Fruit fly (Drosophila melanogaster) whole organism, embryonic: Measurements from ENCODE around the gene CG17343.

Source experiments
- B-H1 ChIP-seq: fragments of 200-800 bp; sonication (Bioruptor generic); IDR thresholded peaks from 3 replicates; pipeline ENCODE4 v1.3.6; 2022; ENCODE audit warnings: missing biosample characterization, missing genetic modification characterization
- Bgb ChIP-seq: fragments of 200-800 bp; sonication (Bioruptor generic); IDR thresholded peaks from 2 replicates; pipeline ENCODE4 v1.3.6; 2022; ENCODE audit warnings: missing biosample characterization, missing genetic modification characterization; ENCODE audit not compliant: partially characterized antibody
- CG10147 ChIP-seq: fragments of 200-800 bp; sonication (Bioruptor generic); optimal IDR thresholded peaks from 2 replicates; lab custom pipeline; 2019; ENCODE audit warnings: missing biosample characterization, mild to moderate bottlenecking, missing genetic modification characterization, moderate library complexity
- CG11456 ChIP-seq: fragments of 200-800 bp; sonication (Bioruptor generic); IDR thresholded peaks from 3 replicates; pipeline ENCODE4 v1.3.6; 2022; ENCODE audit warnings: missing biosample characterization, missing genetic modification characterization
- CG11723 ChIP-seq: fragments of 200-800 bp; sonication (Bioruptor generic); optimal IDR thresholded peaks from 2 replicates; lab custom pipeline; 2017; ENCODE audit warnings: missing biosample characterization, mild to moderate bottlenecking, missing genetic modification characterization
- CG12942 ChIP-seq: fragments of 200-800 bp; sonication (Bioruptor generic); optimal IDR thresholded peaks from 3 replicates; lab custom pipeline; 2016; ENCODE audit warnings: missing biosample characterization, missing genetic modification characterization
- CG13287 ChIP-seq: fragments of 200-800 bp; sonication (Bioruptor generic); IDR thresholded peaks from 2 replicates; pipeline ENCODE4 v1.3.6; 2022; ENCODE audit warnings: missing biosample characterization, missing genetic modification characterization; ENCODE audit not compliant: partially characterized antibody
- CG14710 ChIP-seq: fragments of 200-800 bp; sonication (Bioruptor generic); optimal IDR thresholded peaks from 3 replicates; lab custom pipeline; 2019; ENCODE audit warnings: missing biosample characterization, mild to moderate bottlenecking, missing genetic modification characterization, moderate library complexity
- CG16815 ChIP-seq: fragments of 200-800 bp; sonication (Bioruptor generic); optimal IDR thresholded peaks from 3 replicates; lab custom pipeline; 2017; ENCODE audit warnings: missing biosample characterization, mild to moderate bottlenecking, missing genetic modification characterization
- CG17385 ChIP-seq: fragments of 200-800 bp; sonication (Bioruptor generic); optimal IDR thresholded peaks from 3 replicates; lab custom pipeline; 2018; ENCODE audit warnings: missing biosample characterization, mild to moderate bottlenecking, missing genetic modification characterization
- CG17568 ChIP-seq: fragments of 200-800 bp; sonication (Bioruptor generic); optimal IDR thresholded peaks from 2 replicates; lab custom pipeline; 2018; ENCODE audit warnings: missing biosample characterization, mild to moderate bottlenecking, missing genetic modification characterization, moderate library complexity
- CG1792 ChIP-seq: fragments of 200-800 bp; sonication (Bioruptor generic); optimal IDR thresholded peaks from 2 replicates; lab custom pipeline; 2016; ENCODE audit warnings: missing biosample characterization, missing genetic modification characterization
- CG18262 ChIP-seq: fragments of 200-800 bp; optimal IDR thresholded peaks from 3 replicates; lab custom pipeline; 2019; ENCODE audit warnings: missing biosample characterization, mild to moderate bottlenecking, missing genetic modification characterization, moderate library complexity
- CG2712 ChIP-seq: fragments of 200-800 bp; optimal IDR thresholded peaks from 3 replicates; lab custom pipeline; 2019; ENCODE audit warnings: missing biosample characterization, mild to moderate bottlenecking, missing genetic modification characterization, moderate library complexity
- CG30403 ChIP-seq: fragments of 200-800 bp; sonication (Bioruptor generic); optimal IDR thresholded peaks from 3 replicates; lab custom pipeline; 2016; ENCODE audit warnings: missing biosample characterization, missing genetic modification characterization
- CG31224 ChIP-seq: fragments of 200-800 bp; sonication (Bioruptor generic); IDR thresholded peaks from 2 replicates; pipeline ENCODE4 v1.3.6; 2022; ENCODE audit warnings: missing biosample characterization, missing genetic modification characterization
- CG3847 ChIP-seq: fragments of 200-800 bp; sonication (Bioruptor generic); IDR thresholded peaks from 2 replicates; pipeline ENCODE4 v1.3.6; 2022; ENCODE audit warnings: missing biosample characterization, missing genetic modification characterization
- CG4730 ChIP-seq: fragments of 200-800 bp; sonication (Bioruptor generic); IDR thresholded peaks from 2 replicates; pipeline ENCODE4 v1.3.6; 2022; ENCODE audit warnings: missing biosample characterization, missing genetic modification characterization
- CG6654 ChIP-seq: fragments of 200-800 bp; sonication (Bioruptor generic); optimal IDR thresholded peaks from 2 replicates; lab custom pipeline; 2017; ENCODE audit warnings: missing biosample characterization, mild to moderate bottlenecking, missing genetic modification characterization
- CG8924 ChIP-seq: fragments of 200-800 bp; optimal IDR thresholded peaks from 3 replicates; lab custom pipeline; 2019; ENCODE audit warnings: missing biosample characterization, mild to moderate bottlenecking, missing genetic modification characterization, moderate library complexity
- CG9215 ChIP-seq: fragments of 200-800 bp; sonication (Bioruptor generic); IDR thresholded peaks from 2 replicates; pipeline ENCODE4 v1.3.6; 2022; ENCODE audit warnings: missing biosample characterization, missing genetic modification characterization
- CrebB ChIP-seq: fragments of 200-800 bp; sonication (Bioruptor generic); optimal IDR thresholded peaks from 3 replicates; lab custom pipeline; 2018; ENCODE audit warnings: missing biosample characterization, mild to moderate bottlenecking, missing genetic modification characterization
- Hmr ChIP-seq: fragments of 200-800 bp; sonication (Bioruptor generic); optimal IDR thresholded peaks from 3 replicates; lab custom pipeline; 2017; ENCODE audit warnings: mild to moderate bottlenecking, missing biosample characterization, missing genetic modification reagents, missing genetic modification characterization
- MBD-R2 ChIP-seq: fragments of 200-800 bp; sonication (Bioruptor generic); IDR thresholded peaks from 2 replicates; pipeline ENCODE4 v1.3.6; 2022; ENCODE audit warnings: missing biosample characterization, missing genetic modification characterization
- MESR4 ChIP-seq: fragments of 200-800 bp; sonication (Bioruptor generic); optimal IDR thresholded peaks from 2 replicates; lab custom pipeline; 2018; ENCODE audit warnings: missing biosample characterization, mild to moderate bottlenecking, missing genetic modification characterization, moderate library complexity
- Mad ChIP-seq: fragments of 200-800 bp; sonication (Bioruptor generic); optimal IDR thresholded peaks from 2 replicates; lab custom pipeline; 2016; ENCODE audit warnings: missing biosample characterization, missing genetic modification characterization
- Mrtf ChIP-seq: fragments of 200-800 bp; sonication (Bioruptor generic); IDR thresholded peaks from 3 replicates; pipeline ENCODE4 v1.3.6; 2022; ENCODE audit warnings: missing biosample characterization, missing genetic modification characterization
- Myb ChIP-seq: fragments of 200-800 bp; sonication (Bioruptor generic); optimal IDR thresholded peaks from 2 replicates; lab custom pipeline; 2016; ENCODE audit warnings: missing biosample characterization, missing genetic modification characterization
- NC2α ChIP-seq: fragments of 200-800 bp; sonication (Bioruptor generic); optimal IDR thresholded peaks from 2 replicates; lab custom pipeline; 2016; ENCODE audit warnings: missing biosample characterization, missing genetic modification characterization
- Opbp ChIP-seq: fragments of 200-800 bp; sonication (Bioruptor generic); IDR thresholded peaks from 3 replicates; pipeline ENCODE4 v1.3.6; 2022; ENCODE audit warnings: missing biosample characterization, missing genetic modification characterization; ENCODE audit not compliant: partially characterized antibody
- Rx ChIP-seq: fragments of 200-800 bp; sonication (Bioruptor generic); IDR thresholded peaks from 2 replicates; pipeline ENCODE4 v1.3.6; 2022; ENCODE audit warnings: missing biosample characterization, missing genetic modification characterization
- Sox100B ChIP-seq: fragments of 200-800 bp; sonication (Bioruptor generic); optimal IDR thresholded peaks from 3 replicates; lab custom pipeline; 2018; ENCODE audit warnings: missing biosample characterization, mild to moderate bottlenecking, missing genetic modification characterization
- abd-A ChIP-seq: fragments of 200-800 bp; sonication (Bioruptor generic); optimal IDR thresholded peaks from 3 replicates; lab custom pipeline; 2019; ENCODE audit warnings: missing biosample characterization, mild to moderate bottlenecking, missing genetic modification characterization, moderate library complexity
- al ChIP-seq: fragments of 200-800 bp; sonication (Bioruptor generic); IDR thresholded peaks from 2 replicates; pipeline ENCODE4 v1.3.6; 2022; ENCODE audit warnings: missing biosample characterization, missing genetic modification characterization
- chinmo ChIP-seq: fragments of 200-800 bp; sonication (Bioruptor generic); IDR thresholded peaks from 4 replicates; pipeline ENCODE4 v1.3.6; 2022; ENCODE audit warnings: missing biosample characterization, missing genetic modification characterization; ENCODE audit not compliant: partially characterized antibody
- crp ChIP-seq, 2 experiments: fragments of 200-800 bp; sonication (Bioruptor generic); optimal IDR thresholded peaks; 2 replicates in 1 of 2; 3 replicates in 1 of 2; lab custom pipeline; 2017; ENCODE audit warnings: missing biosample characterization in 2 of 2, missing genetic modification characterization in 2 of 2, mild to moderate bottlenecking in 1 of 2, moderate library complexity in 1 of 2
- eve ChIP-seq, 2 experiments: fragments of >200 bp; optimal IDR thresholded peaks; 2 replicates each; lab custom pipeline; 2017; ENCODE audit warnings: missing biosample characterization in 2 of 2, missing genetic modification characterization in 2 of 2
- fru ChIP-seq: fragments of >200 bp; optimal IDR thresholded peaks from 2 replicates; lab custom pipeline; 2017
- gcm ChIP-seq: fragments of 200-800 bp; sonication (Bioruptor generic); optimal IDR thresholded peaks from 2 replicates; lab custom pipeline; 2019; ENCODE audit warnings: missing biosample characterization, mild to moderate bottlenecking, missing genetic modification characterization, moderate library complexity
- gfzf ChIP-seq: fragments of 200-800 bp; sonication (Bioruptor generic); optimal IDR thresholded peaks from 2 replicates; lab custom pipeline; 2016; ENCODE audit warnings: missing biosample characterization, mild to moderate bottlenecking, missing genetic modification characterization, moderate library complexity
- ham ChIP-seq: fragments of 200-800 bp; sonication (Bioruptor generic); IDR thresholded peaks from 2 replicates; pipeline ENCODE4 v1.3.6; 2022; ENCODE audit warnings: missing biosample characterization, missing genetic modification characterization
- hbn ChIP-seq: fragments of 200-800 bp; sonication (Bioruptor generic); IDR thresholded peaks from 2 replicates; pipeline ENCODE4 v1.3.6; 2022; ENCODE audit warnings: missing biosample characterization, missing genetic modification characterization; ENCODE audit not compliant: partially characterized antibody
- her ChIP-seq: fragments of 200-800 bp; sonication (Bioruptor generic); optimal IDR thresholded peaks from 2 replicates; lab custom pipeline; 2016; ENCODE audit warnings: missing biosample characterization, missing genetic modification characterization
- kni ChIP-seq: fragments of 200-800 bp; sonication (Bioruptor generic); optimal IDR thresholded peaks from 3 replicates; lab custom pipeline; 2017; ENCODE audit warnings: mild to moderate bottlenecking, missing biosample characterization, missing genetic modification reagents, missing genetic modification characterization
- lilli ChIP-seq: fragments of 200-800 bp; sonication (Bioruptor generic); optimal IDR thresholded peaks from 3 replicates; lab custom pipeline; 2016; ENCODE audit warnings: missing biosample characterization, missing genetic modification characterization
- nau ChIP-seq: fragments of 200-800 bp; sonication (Bioruptor generic); optimal IDR thresholded peaks from 3 replicates; lab custom pipeline; 2017; ENCODE audit warnings: missing biosample characterization, mild to moderate bottlenecking, missing genetic modification characterization, missing genetic modification reagents
- repo ChIP-seq: fragments of 200-800 bp; sonication (Bioruptor generic); optimal IDR thresholded peaks from 2 replicates; lab custom pipeline; 2016; ENCODE audit warnings: missing biosample characterization, missing genetic modification characterization
- row ChIP-seq: fragments of 200-800 bp; sonication (Bioruptor generic); IDR thresholded peaks from 3 replicates; pipeline ENCODE4 v1.3.6; 2022; ENCODE audit warnings: missing biosample characterization, missing genetic modification characterization
- sens ChIP-seq: fragments of 200-800 bp; sonication (Bioruptor generic); peaks from one replicate; lab custom pipeline; 2016; ENCODE audit warnings: missing biosample characterization, missing genetic modification characterization
- slbo ChIP-seq: fragments of 200-800 bp; sonication (Bioruptor generic); IDR thresholded peaks from 2 replicates; pipeline ENCODE4 v1.3.6; 2022; ENCODE audit warnings: missing biosample characterization, missing genetic modification characterization
- sqz ChIP-seq: fragments of 200-800 bp; sonication (Bioruptor generic); optimal IDR thresholded peaks from 3 replicates; lab custom pipeline; 2018; ENCODE audit warnings: missing biosample characterization, mild to moderate bottlenecking, missing genetic modification characterization

CG17343 gene

dm6 chr2L:19045111-19045560 lies 19.6 kb upstream of the CG17343 start, which contains the start of the genes Ttc19 and Acn (continued):
- TF ChIP-seq gfzf (GFP tag; lab: Kevin White, UChicago) (peak; percentile 37), eve (GFP tag; optimal IDR thresholded peaks at IDR 0.05; lab: Kevin White, UChicago) (no peak), CG4730 (peak; percentile 77), CG10147 (peak; percentile 84), CG13287 (peak; percentile 95), slbo (GFP tag; lab: Robert Waterston, UW) (peak; percentile 89), Bgb (GFP tag; lab: Robert Waterston, UW) (peak; percentile 95), Rx (GFP tag; lab: Robert Waterston, UW) (peak; percentile 53; the same call in 1 of the 2 replicates), crp (GFP tag; optimal IDR thresholded peaks at IDR 0.05; lab: Kevin White, UChicago) (peak in 1 of 2 experiments; percentile 58), CG31224 (GFP tag; lab: Robert Waterston, UW) (peak; percentile 82), nau (GFP tag; lab: Kevin White, UChicago) (no peak), abd-A (tag; lab: Kevin White, UChicago) (no peak), al (GFP tag; lab: Robert Waterston, UW) (peak; percentile 75), B-H1 (GFP tag; lab: Robert Waterston, UW) (peak; percentile 70), CrebB (tag; lab: Kevin White, UChicago) (peak; percentile 54), CG6654 (GFP tag; lab: Kevin White, UChicago) (no peak), Myb (GFP tag; lab: Kevin White, UChicago) (peak; percentile 88), ham (GFP tag; lab: Robert Waterston, UW) (peak; percentile 74; the same call in 1 of the 2 replicates), Hmr (no peak), repo (GFP tag; lab: Kevin White, UChicago) (peak; percentile 84), Mrtf (GFP tag; lab: Robert Waterston, UW) (no peak; the same call in none of the 3 replicates), fru (lab: Kevin White, UChicago) (no peak), CG17568 (no peak), CG14710 (tag; lab: Kevin White, UChicago) (peak; percentile 90), her (GFP tag; lab: Kevin White, UChicago) (peak; percentile 83), CG12942 (GFP tag; lab: Kevin White, UChicago) (peak; percentile 79), CG11723 (GFP tag; lab: Kevin White, UChicago) (peak; percentile 43), row (peak; percentile 96), CG9215 (peak; percentile 79), CG3847 (GFP tag; lab: Robert Waterston, UW) (peak; percentile 85), CG18262 (tag; lab: Kevin White, UChicago) (peak; percentile 82), Mad (GFP tag; lab: Kevin White, UChicago) (peak; percentile 81)

- TF ChIP-seq Opbp (GFP tag; lab: Robert Waterston, UW) (peak; percentile 82; the same call in 2 of the 3 replicates), gcm (GFP tag; lab: Kevin White, UChicago) (peak; percentile 9), sqz (no peak), chinmo (GFP tag; lab: Robert Waterston, UW) (peak; percentile 84; the same call in 2 of the 4 replicates), MBD-R2 (GFP tag; lab: Robert Waterston, UW) (peak; percentile 56; the same call in 1 of the 2 replicates), sens (GFP tag; lab: Kevin White, UChicago) (peak; percentile 87), Mad (GFP tag; lab: Kevin White, UChicago) (no peak), Sox100B (no peak), CG1792 (no peak), row (peak; percentile 54; the same call in 1 of the 3 replicates), hbn (peak; percentile 84), MESR4 (GFP tag; lab: Kevin White, UChicago) (peak; percentile 70), CG2712 (tag; lab: Kevin White, UChicago) (peak; percentile 50), kni (GFP tag; lab: Kevin White, UChicago) (no peak), CG17385 (peak; percentile 14), NC2α (no peak), lilli (GFP tag; lab: Kevin White, UChicago) (peak; percentile 21), CG16815 (GFP tag; lab: Kevin White, UChicago) (no peak), CG8924 (tag; lab: Kevin White, UChicago) (peak; percentile 11), CG11456 (no peak), CG30403 (GFP tag; lab: Kevin White, UChicago) (peak; percentile 32)
Observed at dm6 chr2L:19048912-19049311, 15.8 kb upstream of the CG17343 start, which contains the start of gene CG10470. CG10470 (plus strand) TSS chr2L:19049076.
